Worm (Caenorhabditis elegans) whole organism, midembryonic: ENCODE measurements around the gene T09F3.7.

Source experiments
- T22C8.4 ChIP-seq: fragments of 200-800 bp; sonication (Bioruptor generic); IDR thresholded peaks from 2 replicates; pipeline ENCODE4 v1.3.6; 2022; ENCODE audit warnings: missing genetic modification characterization, missing compliant biosample characterization
- cog-1 ChIP-seq: sonication (generic microtip); optimal IDR thresholded peaks from 2 replicates; lab custom pipeline; 2016; ENCODE audit warnings: missing genetic modification characterization, missing compliant biosample characterization
- flt-1 ChIP-seq: fragments of 200-800 bp; sonication (Bioruptor generic); IDR thresholded peaks from 2 replicates; pipeline ENCODE4 v1.3.6; 2022; ENCODE audit warnings: missing genetic modification characterization, missing compliant biosample characterization
- ztf-23 ChIP-seq: fragments of 200-800 bp; sonication (Bioruptor generic); IDR thresholded peaks from 2 replicates; pipeline ENCODE4 v1.3.6; 2022; ENCODE audit warnings: missing genetic modification reagents, missing genetic modification characterization, missing compliant biosample characterization

DNA sequence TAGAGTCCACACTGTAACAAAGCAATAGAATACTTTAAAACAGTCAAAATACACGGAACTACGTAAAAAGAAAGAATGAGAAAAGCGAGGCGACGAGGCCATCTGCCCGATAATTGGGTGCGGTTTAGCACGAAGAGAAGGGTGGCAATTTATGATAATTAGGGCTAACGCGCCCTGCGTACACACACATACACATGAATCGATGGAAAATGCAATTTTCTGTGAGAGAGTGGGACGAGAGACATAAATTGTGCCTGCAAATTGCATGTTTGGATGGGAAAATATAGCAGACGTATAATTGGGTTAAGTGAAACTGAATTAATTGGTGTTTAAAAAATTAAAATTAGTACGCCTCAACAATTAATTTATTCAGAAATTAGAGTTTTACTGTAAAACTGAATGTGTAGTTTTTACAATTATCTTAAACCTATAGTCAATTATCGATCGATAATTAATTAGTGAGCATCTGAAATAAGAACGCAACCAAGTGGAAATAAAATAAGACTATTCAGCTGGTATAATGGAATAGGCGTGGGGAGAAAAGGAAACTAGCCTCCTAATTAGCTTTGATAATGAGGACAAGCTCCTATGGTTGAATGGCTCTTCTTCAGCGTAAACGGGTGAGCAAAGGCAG, 17.3 kb upstream of the T09F3.7 start:
- no peak for TF ChIP-seq ztf-23
- no peak for TF ChIP-seq T22C8.4 (GFP tag; lab: Robert Waterston, UW)
- TF ChIP-seq cog-1 (tag; lab: Kevin White, UChicago) = no peak
- TF ChIP-seq flt-1 (GFP tag; lab: Robert Waterston, UW) = no peak
